Fruit fly (Drosophila melanogaster): ENCODE data around the gene CG5892.

DNA sequence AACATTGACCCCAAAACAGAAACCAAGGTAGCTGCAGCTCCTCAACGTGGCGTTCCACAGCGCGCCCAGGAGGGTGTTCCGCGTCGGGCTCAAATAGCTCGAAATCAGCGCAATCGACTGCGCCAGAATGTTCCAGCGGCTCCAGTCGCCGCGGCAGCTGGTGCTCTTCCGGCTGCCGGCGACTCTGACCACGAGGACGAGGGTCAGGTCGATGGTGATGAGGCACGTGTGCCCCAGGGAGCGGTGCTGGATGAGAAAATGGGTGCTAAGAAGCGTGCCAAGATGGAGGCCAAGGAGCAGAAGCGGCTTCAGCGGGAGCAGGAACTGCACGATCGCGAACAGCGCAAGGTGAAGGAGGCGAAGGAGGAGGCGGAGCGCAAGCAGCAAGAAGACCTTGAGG, 27.1 kb upstream of the CG5892 start:
- no peak for TF ChIP-seq pan (optimal IDR thresholded peaks at IDR 0.05)
- no peak for TF ChIP-seq CG8478 (optimal IDR thresholded peaks at IDR 0.05)
- TF ChIP-seq Dll (optimal IDR thresholded peaks at IDR 0.05), result no peak
- no peak for TF ChIP-seq EcR (GFP tag; optimal IDR thresholded peaks at IDR 0.05)

All from whole organism.